Worm (Caenorhabditis elegans) whole organism, L2 larva: ENCODE data around the gene col-68.
A peak's percentile ranks its signal among the peaks of the same experiment; 100 is the strongest.

ENCODE experiments used
- Y55F3AM.14 ChIP-seq: fragments of 200-800 bp; sonication (Bioruptor generic); optimal IDR thresholded peaks from 2 replicates; lab custom pipeline; 2018; ENCODE audit warnings: mild to moderate bottlenecking, missing genetic modification characterization, missing compliant biosample characterization
- ZK546.5 ChIP-seq: sonication (generic microtip); optimal IDR thresholded peaks from 2 replicates; lab custom pipeline; 2017; ENCODE audit warnings: missing biosample characterization, missing genetic modification characterization
- alr-1 ChIP-seq: fragments of 150-350 bp; optimal IDR thresholded peaks from 2 replicates; lab custom pipeline; 2014; ENCODE audit warnings: missing biosample characterization, missing genetic modification characterization
- ama-1 ChIP-seq: fragments of 150-350 bp; optimal IDR thresholded peaks from 2 replicates; lab custom pipeline; 2018; ENCODE audit warnings: inconsistent platforms
- egl-27 ChIP-seq: sonication (generic microtip); optimal IDR thresholded peaks from 3 replicates; lab custom pipeline; 2017; ENCODE audit warnings: missing biosample characterization, missing genetic modification reagents, missing genetic modification characterization
- elt-1 ChIP-seq: fragments of 150-350 bp; optimal IDR thresholded peaks from 2 replicates; lab custom pipeline; 2014; ENCODE audit warnings: missing biosample characterization, missing genetic modification characterization
- elt-3 ChIP-seq: sonication (generic microtip); optimal IDR thresholded peaks from 2 replicates; lab custom pipeline; 2017; ENCODE audit warnings: missing biosample characterization, missing genetic modification characterization
- lin-11 ChIP-seq: fragments of 150-350 bp; sonication (generic microtip); optimal IDR thresholded peaks from 2 replicates; lab custom pipeline; 2014; ENCODE audit warnings: missing biosample characterization, missing genetic modification characterization, inconsistent platforms, mixed read lengths
- lin-13 ChIP-seq: fragments of 150-350 bp; optimal IDR thresholded peaks from 2 replicates; lab custom pipeline; 2014; ENCODE audit warnings: missing biosample characterization, missing genetic modification reagents, missing genetic modification characterization
- lin-39 ChIP-seq: fragments of 150-350 bp; optimal IDR thresholded peaks from 2 replicates; lab custom pipeline; 2014; ENCODE audit warnings: missing biosample characterization, missing genetic modification reagents, missing genetic modification characterization
- lsy-2 ChIP-seq, 2 experiments: fragments of 150-350 bp in 1 of 2; sonication (generic microtip) in 1 of 2; optimal IDR thresholded peaks; 2 replicates each; lab custom pipeline; 2014 to 2017; ENCODE audit warnings: missing biosample characterization in 2 of 2, missing genetic modification characterization in 2 of 2
- mab-5 ChIP-seq: fragments of 150-350 bp; optimal IDR thresholded peaks from 2 replicates; lab custom pipeline; 2014; ENCODE audit warnings: missing biosample characterization, missing genetic modification characterization
- mbf-1 ChIP-seq: sonication (generic microtip); optimal IDR thresholded peaks from 2 replicates; lab custom pipeline; 2017; ENCODE audit warnings: missing biosample characterization, missing genetic modification characterization
- mdl-1 ChIP-seq, 2 experiments: fragments of 150-350 bp in 1 of 2; sonication (generic microtip) in 1 of 2; optimal IDR thresholded peaks; 2 replicates each; lab custom pipeline; 2017; ENCODE audit warnings: missing biosample characterization in 2 of 2, missing genetic modification characterization in 2 of 2
- nhr-10 ChIP-seq: sonication (generic microtip); optimal IDR thresholded peaks from 2 replicates; lab custom pipeline; 2017; ENCODE audit warnings: missing biosample characterization, missing genetic modification characterization
- nhr-11 ChIP-seq: fragments of 150-350 bp; optimal IDR thresholded peaks from 2 replicates; lab custom pipeline; 2014; ENCODE audit warnings: missing biosample characterization, missing genetic modification characterization
- nhr-12 ChIP-seq: fragments of 150-350 bp; optimal IDR thresholded peaks from 2 replicates; lab custom pipeline; 2014; ENCODE audit warnings: missing biosample characterization, missing genetic modification characterization
- nhr-129 ChIP-seq: fragments of 150-350 bp; optimal IDR thresholded peaks from 2 replicates; lab custom pipeline; 2014; ENCODE audit warnings: missing biosample characterization, missing genetic modification characterization
- nhr-21 ChIP-seq: fragments of 150-350 bp; optimal IDR thresholded peaks from 2 replicates; lab custom pipeline; 2014; ENCODE audit warnings: missing biosample characterization, missing genetic modification characterization
- nhr-237 ChIP-seq: fragments of 150-350 bp; optimal IDR thresholded peaks from 2 replicates; lab custom pipeline; 2014; ENCODE audit warnings: missing biosample characterization, missing genetic modification characterization
- nhr-25 ChIP-seq: fragments of 150-350 bp; sonication (generic microtip); optimal IDR thresholded peaks from 3 replicates; lab custom pipeline; 2014; ENCODE audit warnings: missing biosample characterization, missing genetic modification characterization
- nhr-6 ChIP-seq: fragments of 150-350 bp; optimal IDR thresholded peaks from 2 replicates; lab custom pipeline; 2014; ENCODE audit warnings: missing biosample characterization, missing genetic modification characterization
- nhr-77 ChIP-seq: fragments of 150-350 bp; optimal IDR thresholded peaks from 2 replicates; lab custom pipeline; 2014; ENCODE audit warnings: missing biosample characterization, missing genetic modification characterization
- peb-1 ChIP-seq: fragments of 150-350 bp; optimal IDR thresholded peaks from 2 replicates; lab custom pipeline; 2014; ENCODE audit warnings: missing biosample characterization, missing genetic modification characterization
- sem-4 ChIP-seq: fragments of 150-350 bp; optimal IDR thresholded peaks from 2 replicates; lab custom pipeline; 2014; ENCODE audit warnings: missing biosample characterization, missing genetic modification reagents, missing genetic modification characterization
- sma-3 ChIP-seq: sonication (generic microtip); optimal IDR thresholded peaks from 2 replicates; lab custom pipeline; 2016; ENCODE audit warnings: missing genetic modification reagents, missing genetic modification characterization, missing compliant biosample characterization
- sma-9 ChIP-seq, 2 experiments: fragments of 150-350 bp in 1 of 2; sonication (generic microtip) in 1 of 2; optimal IDR thresholded peaks; 2 replicates each; lab custom pipeline; 2014 to 2016; ENCODE audit warnings: missing genetic modification characterization in 2 of 2, mild to moderate bottlenecking in 1 of 2, missing biosample characterization in 1 of 2, missing compliant biosample characterization in 1 of 2, missing genetic modification reagents in 1 of 2, moderate library complexity in 1 of 2
- snpc-4 ChIP-seq: fragments of 150-350 bp; optimal IDR thresholded peaks from 2 replicates; lab custom pipeline; 2014; ENCODE audit warnings: missing biosample characterization, missing genetic modification characterization
- unc-39 ChIP-seq: fragments of 150-350 bp; optimal IDR thresholded peaks from 2 replicates; lab custom pipeline; 2014; ENCODE audit warnings: missing biosample characterization, missing genetic modification characterization
- unc-55 ChIP-seq: fragments of 150-350 bp; sonication (generic microtip); optimal IDR thresholded peaks from 3 replicates; lab custom pipeline; 2014; ENCODE audit warnings: missing biosample characterization, missing genetic modification reagents, missing genetic modification characterization
- unc-62 ChIP-seq: fragments of 150-350 bp; optimal IDR thresholded peaks from 2 replicates; lab custom pipeline; 2014; ENCODE audit warnings: missing biosample characterization, missing genetic modification reagents, missing genetic modification characterization
- ztf-1 ChIP-seq: fragments of 200-800 bp; sonication (Bioruptor generic); conservative IDR thresholded peaks from 2 replicates; pipeline ENCODE4 v1.3.6; 2022; ENCODE audit warnings: missing genetic modification characterization, missing compliant biosample characterization
- ztf-4 ChIP-seq: fragments of 150-350 bp; optimal IDR thresholded peaks from 2 replicates; lab custom pipeline; 2014; ENCODE audit warnings: missing biosample characterization, missing genetic modification characterization

col-68 gene

ce11 chrII:133548-134275, 29.4 kb downstream of the col-68 start, which contains the start of gene cwn-1:
Gene cwn-1, minus strand, starts transcription at chrII:133598.
- TF ChIP-seq lsy-2 (tag; optimal IDR thresholded peaks at IDR 0.05; lab: Kevin White, UChicago) (no peak), lin-39 (tag; lab: Kevin White, UChicago) (no peak), ama-1 (lab: Kevin White, UChicago) (no peak), sma-3 (GFP tag; lab: Kevin White, UChicago) (no peak), elt-1 (tag; lab: Kevin White, UChicago) (no peak), sem-4 (tag; lab: Kevin White, UChicago) (no peak), mdl-1 (tag; optimal IDR thresholded peaks at IDR 0.05; lab: Kevin White, UChicago) (no peak), ztf-1 (no peak), Y55F3AM.14 (GFP tag; lab: Kevin White, UChicago) (no peak), nhr-21 (tag; lab: Kevin White, UChicago) (no peak), nhr-11 (tag; lab: Kevin White, UChicago) (no peak)

- TF ChIP-seq sma-3 (GFP tag; lab: Kevin White, UChicago) (no peak), mbf-1 (tag; lab: Kevin White, UChicago) (no peak), sma-9 (GFP tag; optimal IDR thresholded peaks at IDR 0.05; lab: Kevin White, UChicago) (no peak), sma-9 (tag; optimal IDR thresholded peaks at IDR 0.05; lab: Kevin White, UChicago) (no peak), nhr-25 (no peak), ama-1 (lab: Kevin White, UChicago) (no peak), lin-39 (tag; lab: Kevin White, UChicago) (no peak), nhr-21 (tag; lab: Kevin White, UChicago) (no peak), alr-1 (tag; lab: Kevin White, UChicago) (no peak), unc-62 (GFP tag; lab: Kevin White, UChicago) (no peak), unc-39 (tag; lab: Kevin White, UChicago) (no peak), peb-1 (no peak), egl-27 (tag; lab: Kevin White, UChicago) (no peak), lin-13 (GFP tag; lab: Kevin White, UChicago) (no peak), mab-5 (no peak), nhr-237 (tag; lab: Kevin White, UChicago) (no peak), unc-55 (GFP tag; lab: Kevin White, UChicago) (no peak), lin-11 (tag; lab: Kevin White, UChicago) (no peak)
These were observed 30.8 kb downstream of the col-68 start, which contains the start of gene K10B4.1 for ce11 chrII:135166-135565. Gene K10B4.1, plus strand, starts transcription at chrII:135466.

DNA sequence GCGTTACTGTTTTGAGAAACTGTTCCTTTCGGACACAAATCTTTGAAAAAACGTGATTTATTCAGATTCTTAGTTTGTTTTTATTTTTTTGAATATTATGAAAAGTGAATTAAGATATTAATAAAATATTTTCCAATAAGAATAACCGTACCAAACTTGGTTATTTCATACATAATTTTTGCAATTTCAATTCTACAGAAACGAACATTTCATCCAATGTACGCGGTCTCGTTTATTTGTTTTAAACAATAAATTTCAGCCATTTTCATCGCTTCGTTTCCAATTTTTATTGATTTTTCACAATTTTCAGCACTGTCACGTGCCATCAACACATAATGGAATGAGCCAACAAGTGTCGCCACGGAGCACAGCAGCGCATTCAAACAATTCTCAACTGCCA, 42.6 kb downstream of the col-68 start, which contains the start of gene T25D3.4:
Gene T25D3.4, plus strand, starts transcription at position 301 of the 400 bp plus-strand sequence.
- TF ChIP-seq ztf-4 (no peak), unc-55 (GFP tag; lab: Kevin White, UChicago) (peak; percentile 14)

- TF ChIP-seq nhr-21 (tag; lab: Kevin White, UChicago) (no peak), nhr-25 (no peak), unc-55 (GFP tag; lab: Kevin White, UChicago) (no peak), unc-62 (GFP tag; lab: Kevin White, UChicago) (no peak), nhr-77 (no peak), peb-1 (no peak), nhr-6 (tag; lab: Kevin White, UChicago) (no peak), nhr-129 (tag; lab: Kevin White, UChicago) (no peak), mab-5 (no peak), nhr-10 (no peak), nhr-12 (tag; lab: Kevin White, UChicago) (no peak), snpc-4 (tag; lab: Kevin White, UChicago) (no peak), egl-27 (tag; lab: Kevin White, UChicago) (no peak), nhr-237 (tag; lab: Kevin White, UChicago) (no peak), unc-39 (tag; lab: Kevin White, UChicago) (no peak), elt-3 (tag; lab: Kevin White, UChicago) (no peak), ztf-4 (no peak), sem-4 (tag; lab: Kevin White, UChicago) (no peak), ZK546.5 (tag; lab: Kevin White, UChicago) (no peak), mdl-1 (tag; optimal IDR thresholded peaks at IDR 0.05; lab: Kevin White, UChicago) (no peak)
These were observed 47.2 kb downstream of the col-68 start for ce11 chrII:151495-151894.
